Worm (Caenorhabditis elegans): ENCODE data around the gene ufbp-1.

DNA sequence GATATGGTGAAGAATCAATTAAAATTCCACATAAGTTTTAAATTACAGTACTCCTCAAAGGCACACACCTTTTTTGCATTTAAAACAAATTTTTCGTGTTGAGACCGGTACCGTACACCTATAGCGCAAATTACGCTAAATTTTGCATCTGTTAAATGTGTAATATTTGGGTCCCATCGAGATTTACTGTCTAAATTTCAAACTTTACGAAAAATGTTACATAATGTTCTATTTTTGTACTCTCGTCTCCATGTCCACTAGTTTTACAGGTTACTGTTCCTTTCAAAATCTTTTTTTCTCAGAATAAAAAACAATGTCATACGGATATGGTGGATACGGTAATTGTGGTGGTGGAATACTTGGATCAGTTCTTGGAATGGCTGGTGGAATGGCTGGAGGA, 45.0 kb downstream of the ufbp-1 start, which contains the start of gene ZK353.2:
- TF ChIP-seq tag-97 (GFP tag; IDR thresholded peaks at IDR 0.05) (no peak), fos-1 (tag; optimal IDR thresholded peaks at IDR 0.05) (no peak), unc-130 (GFP tag; optimal IDR thresholded peaks at IDR 0.05) (no peak), mes-2 (tag; optimal IDR thresholded peaks at IDR 0.05; ENCODE audit: poor library complexity, severe bottlenecking) (no peak), aly-2 (tag; optimal IDR thresholded peaks at IDR 0.05) (no peak)

All from whole organism, L4 larva.